Worm (Caenorhabditis elegans): ENCODE measurements around the gene Y49F6B.6.
A peak's percentile ranks its signal among the peaks of the same experiment; 100 is the strongest.

Y49F6B.6 gene

DNA sequence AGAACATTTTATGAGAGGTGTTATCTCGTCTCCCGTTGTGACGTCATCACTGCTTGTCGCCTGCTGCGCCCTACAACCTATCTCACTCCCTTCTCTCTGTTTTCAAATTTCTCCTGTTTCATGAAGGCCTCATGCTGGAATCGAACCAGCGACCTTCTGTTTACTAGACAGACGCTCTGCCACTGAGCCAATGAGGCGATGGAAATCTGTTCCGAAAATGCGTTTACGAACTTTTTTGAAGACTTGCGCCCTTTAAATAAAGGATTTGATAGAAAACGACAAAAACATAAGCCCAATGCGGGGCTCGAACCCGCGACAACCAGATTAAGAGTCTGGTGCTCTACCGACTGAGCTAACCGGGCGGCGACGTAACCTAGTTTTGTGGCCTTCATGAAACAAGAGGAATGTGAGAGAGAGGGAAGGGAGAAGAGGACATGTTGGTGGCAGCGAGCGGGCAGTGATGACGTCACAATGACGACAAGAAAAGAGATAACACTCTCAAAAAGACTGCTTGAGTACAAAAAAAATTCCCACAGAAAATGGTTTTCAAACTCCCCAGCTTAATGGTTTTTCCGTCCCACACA lies 46.1 kb downstream of the Y49F6B.6 start, which contains the start of gene clec-126 (continued):
- no peak for TF ChIP-seq bed-2 (GFP tag; IDR thresholded peaks at IDR 0.05)
- TF ChIP-seq pbrm-1 (GFP tag; IDR thresholded peaks at IDR 0.05): peak; percentile 79
- peak; percentile 56 for TF ChIP-seq hrde-1 (tag; optimal IDR thresholded peaks at IDR 0.05; ENCODE audit: borderline replicate concordance)
- TF ChIP-seq ztf-25 (GFP tag; IDR thresholded peaks at IDR 0.05): no peak
- TF ChIP-seq egl-18 (GFP tag; IDR thresholded peaks at IDR 0.05): no peak
- peak; percentile 93 for TF ChIP-seq atf-7 (tag; optimal IDR thresholded peaks at IDR 0.05)
- peak; percentile 73; the same call in 1 of the 2 replicates for TF ChIP-seq Y56A3A.18 (GFP tag; IDR thresholded peaks at IDR 0.05)
- TF ChIP-seq madf-3 (GFP tag; IDR thresholded peaks at IDR 0.05): peak; percentile 16; the same call in 1 of the 2 replicates
- TF ChIP-seq ceh-27 (GFP tag; optimal IDR thresholded peaks at IDR 0.05): peak; percentile 45
- 0 out of 2 replicates have a peak, but pooled peaks have one; percentile 33 for TF ChIP-seq hsf-1 (GFP tag; IDR thresholded peaks at IDR 0.05)
- no peak for TF ChIP-seq F10E7.11 (tag; optimal IDR thresholded peaks at IDR 0.05)
- no peak for TF ChIP-seq aptf-3 (GFP tag; IDR thresholded peaks at IDR 0.05)
- peak; percentile 42 for TF ChIP-seq fkh-3 (tag; optimal IDR thresholded peaks at IDR 0.05)
- TF ChIP-seq ztf-28 (GFP tag; IDR thresholded peaks at IDR 0.05): 0 out of 2 replicates have a peak, but pooled peaks have one; percentile 57
- peak; percentile 73 for TF ChIP-seq snpc-1.1 (tag; optimal IDR thresholded peaks at IDR 0.05; ENCODE audit: insufficient read depth)
- peak; percentile 11 to 75 for TF ChIP-seq let-607 (tag; optimal IDR thresholded peaks at IDR 0.05)
- TF ChIP-seq ekl-4 (GFP tag; IDR thresholded peaks at IDR 0.05): peak; percentile 83
- 0 out of 2 replicates have a peak, but pooled peaks have one; percentile 11 for TF ChIP-seq madf-8 (GFP tag; conservative IDR thresholded peaks at IDR 0.05)
- TF ChIP-seq B0019.2 (GFP tag; conservative IDR thresholded peaks at IDR 0.05): 0 out of 2 replicates have a peak, but pooled peaks have one; percentile 6
- peak; percentile 90 for TF ChIP-seq repo-1 (tag; optimal IDR thresholded peaks at IDR 0.05)
- TF ChIP-seq cebp-2 (GFP tag; IDR thresholded peaks at IDR 0.05): no peak
- peak; percentile 75 for TF ChIP-seq lin-54 (GFP tag; optimal IDR thresholded peaks at IDR 0.05)
- TF ChIP-seq T07F8.4 (tag; optimal IDR thresholded peaks at IDR 0.05): peak; percentile 90
- TF ChIP-seq F23B12.7 (tag; optimal IDR thresholded peaks at IDR 0.05; ENCODE audit: insufficient read depth): peak; percentile 76
- TF ChIP-seq ZK185.1 (tag; optimal IDR thresholded peaks at IDR 0.05; ENCODE audit: poor library complexity, severe bottlenecking): peak; percentile 62
- TF ChIP-seq lsy-27 (tag; optimal IDR thresholded peaks at IDR 0.05; ENCODE audit: borderline replicate concordance, insufficient read depth): peak; percentile 87
- TF ChIP-seq snpc-3.4 (tag; optimal IDR thresholded peaks at IDR 0.05): peak; percentile 62
- TF ChIP-seq F57A8.1 (GFP tag; optimal IDR thresholded peaks at IDR 0.05): peak; percentile 54
- TF ChIP-seq egrh-3 (GFP tag; IDR thresholded peaks at IDR 0.05): peak; percentile 54
- TF ChIP-seq F52B5.7 (tag; optimal IDR thresholded peaks at IDR 0.05): peak; percentile 51
- 0 out of 2 replicates have a peak, but pooled peaks have one; percentile 29 for TF ChIP-seq ceh-91 (GFP tag; IDR thresholded peaks at IDR 0.05)
- TF ChIP-seq hmg-1.2 (GFP tag; IDR thresholded peaks at IDR 0.05): peak; percentile 77
- no peak for TF ChIP-seq ceh-40 (GFP tag; IDR thresholded peaks at IDR 0.05)
- no peak for TF ChIP-seq cebp-1 (GFP tag; IDR thresholded peaks at IDR 0.05)
- peak; percentile 77 for TF ChIP-seq cebp-1 (tag; optimal IDR thresholded peaks at IDR 0.05)
- TF ChIP-seq D2030.7 (GFP tag; IDR thresholded peaks at IDR 0.05): peak; percentile 89
- TF ChIP-seq tbp1 (GFP tag; optimal IDR thresholded peaks at IDR 0.05): peak; percentile 92
- TF ChIP-seq lin-40 (tag; optimal IDR thresholded peaks at IDR 0.05): peak; percentile 94
- no peak for TF ChIP-seq T26A5.8 (tag; optimal IDR thresholded peaks at IDR 0.05)
- no peak for TF ChIP-seq mel-28 (tag; optimal IDR thresholded peaks at IDR 0.05; ENCODE audit: borderline replicate concordance)
- no peak for TF ChIP-seq let-526 (GFP tag; IDR thresholded peaks at IDR 0.05)
- peak; percentile 80 for TF ChIP-seq ztf-6 (GFP tag; IDR thresholded peaks at IDR 0.05)
- TF ChIP-seq attf-5 (GFP tag; optimal IDR thresholded peaks at IDR 0.05): peak; percentile 80
- TF ChIP-seq ztf-22 (GFP tag; optimal IDR thresholded peaks at IDR 0.05): peak; percentile 56
- TF ChIP-seq ceh-79 (tag; optimal IDR thresholded peaks at IDR 0.05): peak; percentile 49
- no peak for TF ChIP-seq unc-62 (GFP tag; optimal IDR thresholded peaks at IDR 0.05)

All from whole organism, young adult.